Fruit fly (Drosophila melanogaster) Kc167 (cell line): ENCODE results near the gene Nak.

Experiments
- Myc ChIP-seq: fragments of >200 bp; optimal IDR thresholded peaks from 2 replicates; lab custom pipeline; 2017; ENCODE audit warnings: missing external identifiers
- psq ChIP-seq: fragments of >200 bp; optimal IDR thresholded peaks from 2 replicates; lab custom pipeline; 2017; ENCODE audit warnings: missing external identifiers
- ttk ChIP-seq: sonication (Bioruptor generic); optimal IDR thresholded peaks from 2 replicates; lab custom pipeline; 2017; ENCODE audit warnings: missing external identifiers

- TF ChIP-seq ttk (lab: Kevin White, UChicago) (no peak), psq (lab: Kevin White, UChicago) (no peak), Myc (no peak)
These were observed 43.2 kb downstream of the Nak start for dm6 chr2L:18925387-18925786.
